Worm (Caenorhabditis elegans) whole organism, L3 larva: Measurements from ENCODE around the gene R151.2.

ENCODE experiments used
- R02D3.7 ChIP-seq: fragments of 150-350 bp; optimal IDR thresholded peaks from 2 replicates; lab custom pipeline; 2014; ENCODE audit warnings: missing biosample characterization, missing genetic modification characterization
- ZK546.5 ChIP-seq: sonication (generic microtip); optimal IDR thresholded peaks from 2 replicates; lab custom pipeline; 2017; ENCODE audit warnings: missing biosample characterization, missing genetic modification characterization
- aly-2 ChIP-seq: fragments of 150-350 bp; optimal IDR thresholded peaks from 2 replicates; lab custom pipeline; 2014; ENCODE audit warnings: missing biosample characterization, missing genetic modification characterization
- ceh-16 ChIP-seq: sonication (generic microtip); optimal IDR thresholded peaks from 2 replicates; lab custom pipeline; 2017; ENCODE audit warnings: missing biosample characterization, missing genetic modification characterization
- ceh-28 ChIP-seq: fragments of 150-350 bp; optimal IDR thresholded peaks from 2 replicates; lab custom pipeline; 2014; ENCODE audit warnings: missing biosample characterization, missing genetic modification reagents, missing genetic modification characterization
- ceh-82 ChIP-seq: fragments of 150-350 bp; optimal IDR thresholded peaks from 2 replicates; lab custom pipeline; 2014; ENCODE audit warnings: missing biosample characterization, missing genetic modification characterization
- daf-12 ChIP-seq: fragments of 150-350 bp; optimal IDR thresholded peaks from 2 replicates; lab custom pipeline; 2014; ENCODE audit warnings: missing biosample characterization, missing genetic modification reagents, missing genetic modification characterization
- egl-27 ChIP-seq: sonication (generic microtip); optimal IDR thresholded peaks from 4 replicates; lab custom pipeline; 2017; ENCODE audit warnings: missing biosample characterization, missing genetic modification reagents, missing genetic modification characterization
- egl-5 ChIP-seq: fragments of 150-350 bp; optimal IDR thresholded peaks from 2 replicates; lab custom pipeline; 2017; ENCODE audit warnings: missing biosample characterization, missing genetic modification reagents, missing genetic modification characterization, inconsistent platforms
- elt-2 ChIP-seq: sonication (generic microtip); optimal IDR thresholded peaks from 2 replicates; lab custom pipeline; 2016; ENCODE audit warnings: missing genetic modification reagents, mild to moderate bottlenecking, missing genetic modification characterization, missing compliant biosample characterization
- elt-3 ChIP-seq, 3 experiments: fragments of 150-350 bp in 1 of 3; sonication (generic microtip) in 2 of 3; optimal IDR thresholded peaks; 2 replicates in 2 of 3; 4 replicates in 1 of 3; lab custom pipeline; 2014 to 2017; ENCODE audit warnings: missing biosample characterization in 3 of 3, missing genetic modification characterization in 3 of 3
- eor-1 ChIP-seq, 2 experiments: fragments of 150-350 bp; optimal IDR thresholded peaks; 2 replicates each; lab custom pipeline; 2014 to 2018; ENCODE audit warnings: missing biosample characterization in 2 of 2, missing genetic modification characterization in 2 of 2
- fkh-10 ChIP-seq: sonication (generic microtip); optimal IDR thresholded peaks from 2 replicates; lab custom pipeline; 2017; ENCODE audit warnings: missing biosample characterization, missing genetic modification reagents, missing genetic modification characterization
- fkh-2 ChIP-seq: fragments of 150-350 bp; optimal IDR thresholded peaks from 2 replicates; lab custom pipeline; 2014; ENCODE audit warnings: missing biosample characterization, missing genetic modification reagents, missing genetic modification characterization
- fos-1 ChIP-seq: fragments of 150-350 bp; optimal IDR thresholded peaks from 2 replicates; lab custom pipeline; 2014; ENCODE audit warnings: missing biosample characterization, missing genetic modification characterization
- jun-1 ChIP-seq: fragments of 150-350 bp; optimal IDR thresholded peaks from 2 replicates; lab custom pipeline; 2014; ENCODE audit warnings: missing biosample characterization, missing genetic modification reagents, missing genetic modification characterization
- lin-15B ChIP-seq: fragments of 150-350 bp; optimal IDR thresholded peaks from 2 replicates; lab custom pipeline; 2014; ENCODE audit warnings: missing biosample characterization, missing genetic modification characterization
- lin-39 ChIP-seq: fragments of 150-350 bp; optimal IDR thresholded peaks from 2 replicates; lab custom pipeline; 2018; ENCODE audit warnings: missing biosample characterization, missing genetic modification reagents, missing genetic modification characterization
- lsy-12 ChIP-seq: sonication (generic microtip); optimal IDR thresholded peaks from 2 replicates; lab custom pipeline; 2016; ENCODE audit warnings: mild to moderate bottlenecking, missing genetic modification characterization, missing compliant biosample characterization
- mdl-1 ChIP-seq: fragments of 150-350 bp; optimal IDR thresholded peaks from 2 replicates; lab custom pipeline; 2014; ENCODE audit warnings: missing biosample characterization, missing genetic modification characterization
- nfya-1 ChIP-seq: sonication (generic microtip); optimal IDR thresholded peaks from 2 replicates; lab custom pipeline; 2017; ENCODE audit warnings: missing genetic modification characterization, mild to moderate bottlenecking, missing compliant biosample characterization, antibody characterized with exemption, moderate library complexity; ENCODE audit not compliant: insufficient read depth
- nhr-11 ChIP-seq: fragments of 150-350 bp; optimal IDR thresholded peaks from 2 replicates; lab custom pipeline; 2014; ENCODE audit warnings: missing biosample characterization, missing genetic modification characterization
- nhr-12 ChIP-seq: fragments of 150-350 bp; optimal IDR thresholded peaks from 2 replicates; lab custom pipeline; 2014; ENCODE audit warnings: missing biosample characterization, missing genetic modification characterization
- nhr-23 ChIP-seq: fragments of 150-350 bp; optimal IDR thresholded peaks from 2 replicates; lab custom pipeline; 2014; ENCODE audit warnings: missing biosample characterization, missing genetic modification reagents, missing genetic modification characterization
- nhr-237 ChIP-seq: fragments of 150-350 bp; optimal IDR thresholded peaks from 2 replicates; lab custom pipeline; 2014; ENCODE audit warnings: missing biosample characterization, missing genetic modification characterization
- nhr-25 ChIP-seq: sonication (generic microtip); optimal IDR thresholded peaks from 2 replicates; lab custom pipeline; 2017; ENCODE audit warnings: missing biosample characterization, missing genetic modification characterization
- nhr-28 ChIP-seq: fragments of 150-350 bp; optimal IDR thresholded peaks from 2 replicates; lab custom pipeline; 2014; ENCODE audit warnings: missing biosample characterization, missing genetic modification characterization
- nhr-43 ChIP-seq: sonication (generic microtip); optimal IDR thresholded peaks from 2 replicates; lab custom pipeline; 2016; ENCODE audit warnings: mild to moderate bottlenecking, missing genetic modification characterization, missing compliant biosample characterization; ENCODE audit not compliant: poor library complexity, severe bottlenecking
- nhr-76 ChIP-seq: fragments of 150-350 bp; sonication (generic microtip); optimal IDR thresholded peaks from 5 replicates; lab custom pipeline; 2014; ENCODE audit warnings: missing biosample characterization, missing genetic modification characterization
- nhr-77 ChIP-seq: fragments of 150-350 bp; optimal IDR thresholded peaks from 2 replicates; lab custom pipeline; 2014; ENCODE audit warnings: missing biosample characterization, missing genetic modification characterization
- pha-4 ChIP-seq: fragments of 150-350 bp; optimal IDR thresholded peaks from 2 replicates; lab custom pipeline; 2014; ENCODE audit warnings: missing biosample characterization, missing genetic modification reagents, missing genetic modification characterization
- pqm-1 ChIP-seq: fragments of 150-350 bp; optimal IDR thresholded peaks from 2 replicates; lab custom pipeline; 2017; ENCODE audit warnings: missing biosample characterization, missing genetic modification characterization, inconsistent platforms
- sea-2 ChIP-seq: fragments of 150-350 bp; sonication (generic microtip); optimal IDR thresholded peaks from 4 replicates; lab custom pipeline; 2014; ENCODE audit warnings: missing biosample characterization, missing genetic modification reagents, missing genetic modification characterization
- skn-1 ChIP-seq: fragments of 150-350 bp; optimal IDR thresholded peaks from 2 replicates; lab custom pipeline; 2014; ENCODE audit warnings: missing biosample characterization, missing genetic modification characterization
- snpc-4 ChIP-seq: fragments of 150-350 bp; optimal IDR thresholded peaks from 2 replicates; lab custom pipeline; 2014; ENCODE audit warnings: missing biosample characterization, missing genetic modification characterization
- tbx-2 ChIP-seq: sonication (generic microtip); optimal IDR thresholded peaks from 2 replicates; lab custom pipeline; 2016; ENCODE audit warnings: mild to moderate bottlenecking, missing genetic modification characterization, missing compliant biosample characterization
- unc-39 ChIP-seq: sonication (generic microtip); optimal IDR thresholded peaks from 4 replicates; lab custom pipeline; 2017; ENCODE audit warnings: missing biosample characterization, missing genetic modification characterization
- zag-1 ChIP-seq: fragments of 150-350 bp; optimal IDR thresholded peaks from 2 replicates; lab custom pipeline; 2014; ENCODE audit warnings: missing biosample characterization, missing genetic modification characterization
- ztf-11 ChIP-seq: fragments of 150-350 bp; optimal IDR thresholded peaks from 2 replicates; lab custom pipeline; 2014; ENCODE audit warnings: missing biosample characterization, missing genetic modification characterization
- ztf-4 ChIP-seq: fragments of 150-350 bp; optimal IDR thresholded peaks from 2 replicates; lab custom pipeline; 2014; ENCODE audit warnings: missing biosample characterization, missing genetic modification characterization

The R151.2 gene

DNA sequence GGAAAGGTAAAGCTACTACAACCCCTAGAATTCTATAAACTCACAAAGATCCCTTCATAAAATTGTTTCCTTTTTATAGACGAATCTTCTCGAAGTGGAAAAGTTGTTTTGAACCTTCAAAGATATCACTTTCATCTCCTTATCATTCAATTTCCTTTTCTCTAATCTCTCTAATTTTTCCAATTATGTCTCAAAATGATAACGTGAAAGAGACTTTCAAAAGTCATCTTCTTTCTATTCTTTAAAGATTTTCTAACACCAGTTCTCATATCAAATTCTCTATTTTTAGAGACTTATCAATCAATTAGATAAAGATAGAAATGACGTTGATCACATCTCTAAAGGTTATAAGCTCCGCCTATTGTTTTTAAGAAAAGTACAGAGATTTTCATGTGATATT is 10.3 kb upstream of the R151.2 start:
- TF ChIP-seq ztf-11 (tag; lab: Kevin White, UChicago) (no peak), nhr-43 (tag; lab: Kevin White, UChicago) (peak; percentile 32), nhr-23 (tag; lab: Kevin White, UChicago) (peak; percentile 47), nhr-77 (tag; lab: Kevin White, UChicago) (no peak), fos-1 (no peak), nhr-25 (peak; percentile 5), fkh-10 (GFP tag; lab: Kevin White, UChicago) (no peak)

DNA sequence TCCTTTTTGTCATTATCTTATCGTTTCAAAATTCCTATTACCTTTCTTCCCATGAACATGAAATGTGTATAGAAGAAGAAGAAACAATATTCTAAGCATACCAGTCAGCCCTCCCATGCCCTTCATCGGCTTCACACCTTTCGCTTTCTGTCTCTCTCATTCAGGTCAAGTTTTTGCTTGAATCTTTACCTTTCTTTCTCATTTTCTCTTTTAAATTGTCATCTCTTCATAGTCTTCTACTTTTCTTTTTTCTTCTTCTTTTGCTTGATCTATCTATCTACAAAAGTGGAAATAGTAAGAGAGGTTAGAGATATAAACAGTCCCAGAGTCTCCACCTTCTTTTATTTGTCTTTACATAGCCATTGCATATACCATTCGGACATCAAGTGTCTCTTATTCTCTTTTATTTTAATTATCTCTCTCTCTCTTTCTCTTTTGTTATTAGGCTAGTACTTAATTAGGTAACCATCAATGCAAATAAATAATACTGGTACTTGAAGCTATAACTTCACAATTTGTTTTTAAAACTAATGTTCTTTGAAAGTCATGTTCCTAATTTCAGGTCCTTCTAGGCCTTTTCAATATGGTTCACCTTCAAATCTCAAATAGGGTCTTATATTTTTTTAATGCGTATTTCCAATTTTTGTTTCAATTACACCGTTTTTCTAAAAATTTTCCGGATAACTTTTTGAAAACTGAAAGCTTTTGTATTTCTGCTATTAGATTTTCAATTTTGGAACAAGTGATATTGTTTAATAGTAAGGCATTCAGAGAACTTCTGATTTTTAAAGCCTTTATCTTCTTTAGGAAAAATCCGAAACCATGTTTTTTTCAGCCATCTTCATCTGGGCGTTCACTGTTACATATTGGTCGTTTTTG is 8.2 kb upstream of the R151.2 start, which contains the start of gene dpy-31:
dpy-31 (plus strand) TSS at position 829 of the 879 bp plus-strand sequence.
- TF ChIP-seq nhr-28 (tag; lab: Kevin White, UChicago) (no peak), mdl-1 (no peak), snpc-4 (no peak), R02D3.7 (no peak), elt-3 (tag; optimal IDR thresholded peaks at IDR 0.05; lab: Kevin White, UChicago) (peak in 1 of 3 experiments; percentile 47), nhr-23 (tag; lab: Kevin White, UChicago) (peak; percentile 89), pqm-1 (tag; lab: Kevin White, UChicago) (no peak), nfya-1 (tag; lab: Kevin White, UChicago) (no peak), lin-39 (tag; lab: Kevin White, UChicago) (no peak), nhr-25 (peak; percentile 80), aly-2 (tag; lab: Kevin White, UChicago) (no peak), nhr-43 (tag; lab: Kevin White, UChicago) (peak; percentile 62), ztf-4 (no peak), nhr-237 (no peak)

DNA sequence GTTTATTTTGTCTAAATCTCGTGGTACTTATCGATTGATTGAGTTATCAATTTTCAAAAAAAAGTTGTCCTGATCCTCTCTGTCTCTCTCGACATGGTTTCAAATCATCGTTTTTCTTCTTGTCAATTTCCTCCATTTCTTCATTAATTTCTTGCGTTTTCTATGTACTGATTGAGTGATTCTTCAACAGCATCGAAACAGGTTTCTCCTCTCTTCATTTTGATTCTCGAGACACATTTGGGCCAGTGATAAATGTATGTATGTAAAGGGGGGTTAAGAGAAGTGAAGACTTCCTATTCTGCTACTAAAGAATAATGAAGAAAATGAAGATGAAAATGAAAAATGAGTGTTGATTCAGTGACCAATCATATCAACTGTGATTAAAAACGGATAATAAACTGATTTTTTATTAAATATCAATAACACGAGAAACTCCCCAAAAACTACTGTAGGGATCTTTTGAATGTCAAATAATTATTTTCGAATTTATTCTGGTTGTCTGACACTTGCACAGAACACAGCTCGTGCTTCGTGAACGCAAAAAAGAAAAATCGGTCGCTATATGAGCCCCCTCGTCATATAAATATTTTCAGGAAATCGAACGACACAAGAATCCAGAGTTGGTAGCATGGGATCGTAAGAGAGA is 6.5 kb upstream of the R151.2 start:
- TF ChIP-seq elt-3 (tag; optimal IDR thresholded peaks at IDR 0.05; lab: Kevin White, UChicago) = peak in 1 of 3 experiments; percentile 44
- no peak for TF ChIP-seq egl-27 (tag; lab: Kevin White, UChicago)
- no peak for TF ChIP-seq ceh-82 (tag; lab: Kevin White, UChicago)
- peak; percentile 49 for TF ChIP-seq ceh-28
- no peak for TF ChIP-seq unc-39 (tag; lab: Kevin White, UChicago)
- TF ChIP-seq ZK546.5 (tag; lab: Kevin White, UChicago) = no peak
- no peak for TF ChIP-seq nhr-76
- TF ChIP-seq nhr-23 (tag; lab: Kevin White, UChicago) = peak; percentile 68
- no peak for TF ChIP-seq R02D3.7
- TF ChIP-seq nhr-25 = peak; percentile 58
- TF ChIP-seq lsy-12 (tag; lab: Kevin White, UChicago) = peak; percentile 5

DNA sequence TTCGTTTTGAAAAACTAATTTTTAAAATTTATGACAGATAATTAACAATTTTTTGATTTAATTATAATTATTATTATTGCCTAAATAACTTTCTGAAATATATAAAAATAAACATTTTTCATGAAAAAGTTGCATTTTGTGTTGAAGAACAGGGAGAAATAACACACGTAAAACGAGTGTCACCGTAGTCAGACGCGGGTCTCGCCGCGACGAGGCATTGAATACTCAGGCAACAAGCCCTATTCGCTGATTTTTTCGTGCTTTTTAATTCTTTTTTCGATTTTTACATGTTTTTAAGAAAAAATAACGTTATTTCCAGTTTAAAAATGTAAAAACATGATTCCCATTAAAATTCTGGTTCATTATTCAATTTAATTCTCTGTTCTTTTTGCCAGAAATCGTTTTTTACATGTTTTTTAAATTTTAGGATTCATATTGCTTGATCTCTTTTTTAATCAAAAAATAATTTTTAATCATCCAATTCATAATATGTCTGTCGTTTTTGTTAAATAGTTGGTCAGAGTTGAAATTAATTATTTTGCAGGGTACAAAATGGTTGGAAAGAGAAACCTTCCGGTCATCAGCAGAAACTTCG is 1.8 kb upstream of the R151.2 start, which contains the start of gene rpl-6:
rpl-6 (plus strand) TSS at position 545 of the 595 bp plus-strand sequence.
- peak; percentile 1 for TF ChIP-seq nhr-76
- no peak for TF ChIP-seq nhr-237
- peak; percentile 93 for TF ChIP-seq lin-15B (tag; lab: Kevin White, UChicago)
- TF ChIP-seq elt-2 (tag; lab: Kevin White, UChicago) = peak; percentile 66
- TF ChIP-seq ztf-11 (tag; lab: Kevin White, UChicago) = no peak
- no peak for TF ChIP-seq nhr-77 (tag; lab: Kevin White, UChicago)
- peak; percentile 77 for TF ChIP-seq skn-1 (tag; lab: Kevin White, UChicago)
- TF ChIP-seq eor-1 (tag; optimal IDR thresholded peaks at IDR 0.05; lab: Kevin White, UChicago) = no peak
- peak; percentile 90 for TF ChIP-seq lsy-12 (tag; lab: Kevin White, UChicago)
- no peak for TF ChIP-seq mdl-1
- peak; percentile 98 for TF ChIP-seq nfya-1 (tag; lab: Kevin White, UChicago)
- TF ChIP-seq fkh-2 (tag; lab: Kevin White, UChicago) = no peak
- no peak for TF ChIP-seq aly-2 (tag; lab: Kevin White, UChicago)
- peak; percentile 35 for TF ChIP-seq jun-1
- TF ChIP-seq ceh-82 (tag; lab: Kevin White, UChicago) = no peak
- peak; percentile 21 for TF ChIP-seq ceh-16 (tag; lab: Kevin White, UChicago)
- TF ChIP-seq ZK546.5 (tag; lab: Kevin White, UChicago) = peak; percentile 22
- no peak for TF ChIP-seq daf-12 (tag; lab: Kevin White, UChicago)
- TF ChIP-seq egl-5 (tag; lab: Kevin White, UChicago) = peak; percentile 66
- TF ChIP-seq fkh-10 (GFP tag; lab: Kevin White, UChicago) = peak; percentile 14
- TF ChIP-seq nhr-11 (tag; lab: Kevin White, UChicago) = no peak
- no peak for TF ChIP-seq zag-1 (tag; lab: Kevin White, UChicago)
- TF ChIP-seq unc-39 (tag; lab: Kevin White, UChicago) = no peak
- TF ChIP-seq fos-1 = no peak
- TF ChIP-seq nhr-12 (tag; lab: Kevin White, UChicago) = no peak
- peak; percentile 98 for TF ChIP-seq pha-4 (tag; lab: Kevin White, UChicago)
- peak; percentile 37 for TF ChIP-seq tbx-2 (tag; lab: Kevin White, UChicago)
- peak in 1 of 3 experiments; percentile 72 for TF ChIP-seq elt-3 (tag; optimal IDR thresholded peaks at IDR 0.05; lab: Kevin White, UChicago)
- peak; percentile 98 for TF ChIP-seq nhr-23 (tag; lab: Kevin White, UChicago)
- peak; percentile 79 for TF ChIP-seq nhr-43 (tag; lab: Kevin White, UChicago)
- peak; percentile 73 for TF ChIP-seq lin-39 (tag; lab: Kevin White, UChicago)
- no peak for TF ChIP-seq sea-2
- peak; percentile 67 for TF ChIP-seq pqm-1 (tag; lab: Kevin White, UChicago)
